Worm (Caenorhabditis elegans) whole organism, midembryonic: ENCODE measurements around the gene ZK512.1.

Experiments used
- T22C8.4 ChIP-seq: fragments of 200-800 bp; sonication (Bioruptor generic); IDR thresholded peaks from 2 replicates; pipeline ENCODE4 v1.3.6; 2022; ENCODE audit warnings: missing genetic modification characterization, missing compliant biosample characterization
- flt-1 ChIP-seq: fragments of 200-800 bp; sonication (Bioruptor generic); IDR thresholded peaks from 2 replicates; pipeline ENCODE4 v1.3.6; 2022; ENCODE audit warnings: missing genetic modification characterization, missing compliant biosample characterization
- klf-2 ChIP-seq: fragments of 200-800 bp; sonication (Bioruptor generic); conservative IDR thresholded peaks from 2 replicates; pipeline ENCODE4 v1.3.6; 2022; ENCODE audit warnings: missing genetic modification reagents, missing genetic modification characterization, missing compliant biosample characterization
- ztf-29 ChIP-seq: fragments of 200-800 bp; sonication (Bioruptor generic); IDR thresholded peaks from 2 replicates; pipeline ENCODE4 v1.3.6; 2022; ENCODE audit warnings: missing genetic modification reagents, missing genetic modification characterization, missing compliant biosample characterization

- TF ChIP-seq flt-1 (GFP tag; lab: Robert Waterston, UW) (no peak), T22C8.4 (no peak), ztf-29 (GFP tag; lab: Robert Waterston, UW) (no peak), klf-2 (no peak)
These were observed 31.6 kb upstream of the ZK512.1 start for ce11 chrIII:9083118-9083517.
